Worm (Caenorhabditis elegans) whole organism, late embryonic: Measurements from ENCODE around the gene srlf-13.

Experiments used
- C38D4.7 ChIP-seq: fragments of 200-800 bp; sonication (Bioruptor generic); optimal IDR thresholded peaks from 2 replicates; lab custom pipeline; 2018; ENCODE audit warnings: mild to moderate bottlenecking, missing genetic modification characterization, moderate library complexity, missing compliant biosample characterization
- F13H6.1 ChIP-seq: sonication (generic microtip); optimal IDR thresholded peaks from 2 replicates; lab custom pipeline; 2016; ENCODE audit warnings: missing genetic modification characterization, missing compliant biosample characterization
- T23F11.4 ChIP-seq: fragments of 200-800 bp; sonication (Bioruptor generic); optimal IDR thresholded peaks from 2 replicates; lab custom pipeline; 2018; ENCODE audit warnings: mild to moderate bottlenecking, missing genetic modification characterization, missing compliant biosample characterization
- ama-1 ChIP-seq: fragments of 150-350 bp; optimal IDR thresholded peaks from 2 replicates; lab custom pipeline; 2014
- ceh-14 ChIP-seq: sonication (generic microtip); optimal IDR thresholded peaks from 2 replicates; lab custom pipeline; 2016; ENCODE audit warnings: missing genotype, missing genetic modification characterization, missing compliant biosample characterization
- ceh-18 ChIP-seq: sonication (generic microtip); optimal IDR thresholded peaks from 2 replicates; lab custom pipeline; 2016; ENCODE audit warnings: missing genetic modification characterization, missing compliant biosample characterization
- ceh-19 ChIP-seq: fragments of 200-800 bp; sonication (Bioruptor generic); optimal IDR thresholded peaks from 2 replicates; lab custom pipeline; 2018; ENCODE audit warnings: mild to moderate bottlenecking, missing genetic modification characterization, missing compliant biosample characterization
- ceh-22 ChIP-seq: sonication (generic microtip); optimal IDR thresholded peaks from 2 replicates; lab custom pipeline; 2017; ENCODE audit warnings: missing biosample characterization, missing genetic modification characterization
- ceh-24 ChIP-seq: sonication (generic microtip); optimal IDR thresholded peaks from 2 replicates; lab custom pipeline; 2016; ENCODE audit warnings: mild to moderate bottlenecking, missing genetic modification characterization, missing compliant biosample characterization
- ceh-31 ChIP-seq: sonication (generic microtip); optimal IDR thresholded peaks from 2 replicates; lab custom pipeline; 2016; ENCODE audit warnings: missing genetic modification characterization, missing compliant biosample characterization
- ceh-34 ChIP-seq: sonication (generic microtip); optimal IDR thresholded peaks from 2 replicates; lab custom pipeline; 2016; ENCODE audit warnings: mild to moderate bottlenecking, missing genetic modification characterization, missing compliant biosample characterization
- ceh-45 ChIP-seq: fragments of 200-800 bp; sonication (Bioruptor generic); IDR thresholded peaks from 2 replicates; pipeline ENCODE4 v1.3.6; 2022; ENCODE audit warnings: missing genetic modification reagents, missing genetic modification characterization, missing compliant biosample characterization
- ceh-48 ChIP-seq: sonication (generic microtip); optimal IDR thresholded peaks from 2 replicates; lab custom pipeline; 2016; ENCODE audit warnings: missing genetic modification characterization, inconsistent platforms, missing compliant biosample characterization
- ceh-6 ChIP-seq: fragments of 200-800 bp; sonication (Bioruptor generic); optimal IDR thresholded peaks from 2 replicates; lab custom pipeline; 2018; ENCODE audit warnings: mild to moderate bottlenecking, missing genetic modification characterization, missing compliant biosample characterization
- ceh-9 ChIP-seq: sonication (generic microtip); optimal IDR thresholded peaks from 2 replicates; lab custom pipeline; 2016; ENCODE audit warnings: mild to moderate bottlenecking, missing genetic modification characterization, inconsistent platforms, missing compliant biosample characterization
- che-1 ChIP-seq: sonication (generic microtip); optimal IDR thresholded peaks from 2 replicates; lab custom pipeline; 2016; ENCODE audit warnings: mild to moderate bottlenecking, missing genetic modification characterization, missing compliant biosample characterization
- elt-2 ChIP-seq: sonication (generic microtip); optimal IDR thresholded peaks from 2 replicates; lab custom pipeline; 2016; ENCODE audit warnings: missing genetic modification reagents, missing genetic modification characterization, missing compliant biosample characterization
- ets-4 ChIP-seq: sonication (generic microtip); optimal IDR thresholded peaks from 2 replicates; lab custom pipeline; 2016; ENCODE audit warnings: missing genetic modification characterization, missing compliant biosample characterization
- eyg-1 ChIP-seq: sonication (generic microtip); optimal IDR thresholded peaks from 2 replicates; lab custom pipeline; 2016; ENCODE audit warnings: missing genotype, missing genetic modification characterization, missing compliant biosample characterization
- fax-1 ChIP-seq: sonication (generic microtip); optimal IDR thresholded peaks from 2 replicates; lab custom pipeline; 2016; ENCODE audit warnings: missing genotype, missing genetic modification characterization, missing compliant biosample characterization
- gmeb-2 ChIP-seq: sonication (generic microtip); optimal IDR thresholded peaks from 2 replicates; lab custom pipeline; 2016; ENCODE audit warnings: missing genetic modification characterization, inconsistent platforms, missing compliant biosample characterization
- hlh-13 ChIP-seq: fragments of 200-800 bp; sonication (Bioruptor generic); optimal IDR thresholded peaks from 2 replicates; lab custom pipeline; 2018; ENCODE audit warnings: mild to moderate bottlenecking, missing genetic modification characterization, missing compliant biosample characterization
- hlh-30 ChIP-seq: sonication (generic microtip); optimal IDR thresholded peaks from 2 replicates; lab custom pipeline; 2017; ENCODE audit warnings: antibody characterized with exemption, missing genetic modification characterization, missing compliant biosample characterization; ENCODE audit not compliant: insufficient read depth
- hlh-6 ChIP-seq: sonication (generic microtip); optimal IDR thresholded peaks from 2 replicates; lab custom pipeline; 2016; ENCODE audit warnings: missing genotype, missing genetic modification characterization, missing compliant biosample characterization
- lin-11 ChIP-seq: fragments of 200-800 bp; sonication (Bioruptor generic); optimal IDR thresholded peaks from 2 replicates; lab custom pipeline; 2018; ENCODE audit warnings: mild to moderate bottlenecking, missing genetic modification characterization, missing compliant biosample characterization
- madf-2 ChIP-seq: sonication (generic microtip); optimal IDR thresholded peaks from 2 replicates; lab custom pipeline; 2017; ENCODE audit warnings: missing genetic modification characterization, missing compliant biosample characterization
- mec-3 ChIP-seq: sonication (generic microtip); optimal IDR thresholded peaks from 2 replicates; lab custom pipeline; 2016; ENCODE audit warnings: borderline replicate concordance, missing genetic modification characterization, missing compliant biosample characterization
- nfya-1 ChIP-seq: sonication (generic microtip); optimal IDR thresholded peaks from 2 replicates; lab custom pipeline; 2017; ENCODE audit warnings: missing genetic modification characterization, mild to moderate bottlenecking, missing compliant biosample characterization, antibody characterized with exemption, moderate library complexity
- odd-2 ChIP-seq: sonication (generic microtip); optimal IDR thresholded peaks from 2 replicates; lab custom pipeline; 2017; ENCODE audit warnings: antibody characterized with exemption, mild to moderate bottlenecking, missing genetic modification characterization, missing compliant biosample characterization
- pat-9 ChIP-seq: fragments of 200-800 bp; sonication (Bioruptor generic); optimal IDR thresholded peaks from 2 replicates; lab custom pipeline; 2018; ENCODE audit warnings: mild to moderate bottlenecking, missing genetic modification characterization, moderate library complexity, missing compliant biosample characterization
- pax-1 ChIP-seq: fragments of 150-350 bp; optimal IDR thresholded peaks from 2 replicates; lab custom pipeline; 2014; ENCODE audit warnings: missing biosample characterization, missing genetic modification characterization
- pha-2 ChIP-seq: sonication (generic microtip); optimal IDR thresholded peaks from 2 replicates; lab custom pipeline; 2017; ENCODE audit warnings: mild to moderate bottlenecking, missing genetic modification characterization, missing compliant biosample characterization
- pha-4 ChIP-seq: fragments of 150-350 bp; optimal IDR thresholded peaks from 2 replicates; lab custom pipeline; 2018; ENCODE audit warnings: missing biosample characterization, missing genetic modification reagents, missing genetic modification characterization
- pqm-1 ChIP-seq: sonication (generic microtip); optimal IDR thresholded peaks from 2 replicates; lab custom pipeline; 2016; ENCODE audit warnings: missing genetic modification characterization, missing compliant biosample characterization
- pros-1 ChIP-seq: fragments of 150-350 bp; optimal IDR thresholded peaks from 2 replicates; lab custom pipeline; 2014; ENCODE audit warnings: missing biosample characterization, missing genetic modification reagents, missing genetic modification characterization
- ref-2 ChIP-seq: sonication (generic microtip); optimal IDR thresholded peaks from 2 replicates; lab custom pipeline; 2016; ENCODE audit warnings: missing genetic modification characterization, missing compliant biosample characterization
- rnt-1 ChIP-seq: sonication (generic microtip); optimal IDR thresholded peaks from 2 replicates; lab custom pipeline; 2016; ENCODE audit warnings: missing genetic modification characterization, missing compliant biosample characterization
- sdc-2 ChIP-seq: sonication (generic microtip); optimal IDR thresholded peaks from 2 replicates; lab custom pipeline; 2016; ENCODE audit warnings: missing genotype, missing genetic modification characterization, missing compliant biosample characterization
- sox-2 ChIP-seq: fragments of 200-800 bp; sonication (Bioruptor generic); IDR thresholded peaks from 2 replicates; pipeline ENCODE4 v1.3.6; 2022; ENCODE audit warnings: missing genetic modification reagents, missing genetic modification characterization, missing compliant biosample characterization
- sox-4 ChIP-seq: sonication (generic microtip); optimal IDR thresholded peaks from 2 replicates; lab custom pipeline; 2017; ENCODE audit warnings: mild to moderate bottlenecking, missing genetic modification characterization, inconsistent platforms, missing compliant biosample characterization
- syd-9 ChIP-seq: sonication (generic microtip); optimal IDR thresholded peaks from 2 replicates; lab custom pipeline; 2016; ENCODE audit warnings: mild to moderate bottlenecking, missing genetic modification characterization, moderate library complexity, missing compliant biosample characterization
- tbx-2 ChIP-seq: sonication (generic microtip); optimal IDR thresholded peaks from 2 replicates; lab custom pipeline; 2016; ENCODE audit warnings: missing genetic modification characterization, missing compliant biosample characterization
- ttx-3 ChIP-seq: sonication (generic microtip); optimal IDR thresholded peaks from 2 replicates; lab custom pipeline; 2016; ENCODE audit warnings: missing genetic modification reagents, missing genetic modification characterization, missing compliant biosample characterization
- unc-42 ChIP-seq: sonication (generic microtip); optimal IDR thresholded peaks from 2 replicates; lab custom pipeline; 2016; ENCODE audit warnings: missing genotype, missing genetic modification characterization, missing compliant biosample characterization
- unc-55 ChIP-seq: sonication (generic microtip); optimal IDR thresholded peaks from 2 replicates; lab custom pipeline; 2017; ENCODE audit warnings: missing biosample characterization, missing genetic modification reagents, missing genetic modification characterization

Gene srlf-13

ce11 chrIV:10933062-10933552 lies 36.7 kb upstream of the srlf-13 start, which contains the start of the genes dnc-1 and lsm-7 (continued):
- TF ChIP-seq mec-3 (tag; lab: Kevin White, UChicago) (no peak), pqm-1 (tag; lab: Kevin White, UChicago) (no peak), ttx-3 (no peak), ceh-22 (tag; lab: Kevin White, UChicago) (no peak), hlh-6 (tag; lab: Kevin White, UChicago) (no peak), pros-1 (tag; lab: Kevin White, UChicago) (no peak), F13H6.1 (tag; lab: Kevin White, UChicago) (no peak), ama-1 (lab: Kevin White, UChicago) (no peak), pha-4 (tag; lab: Kevin White, UChicago) (no peak), pax-1 (tag; lab: Kevin White, UChicago) (no peak), pha-2 (tag; lab: Kevin White, UChicago) (no peak), lin-11 (tag; lab: Kevin White, UChicago) (no peak), pat-9 (tag; lab: Kevin White, UChicago) (no peak), fax-1 (tag; lab: Kevin White, UChicago) (no peak), ets-4 (tag; lab: Kevin White, UChicago) (no peak), odd-2 (tag; lab: Kevin White, UChicago) (no peak), T23F11.4 (GFP tag; lab: Kevin White, UChicago) (peak; percentile 11), C38D4.7 (GFP tag; lab: Kevin White, UChicago) (no peak), sdc-2 (tag; lab: Kevin White, UChicago) (no peak), eyg-1 (tag; lab: Kevin White, UChicago) (no peak), ceh-48 (tag; lab: Kevin White, UChicago) (peak; percentile 36), syd-9 (tag; lab: Kevin White, UChicago) (no peak), elt-2 (tag; lab: Kevin White, UChicago) (peak; percentile 37), ceh-19 (GFP tag; lab: Kevin White, UChicago) (no peak), che-1 (tag; lab: Kevin White, UChicago) (no peak), madf-2 (tag; lab: Kevin White, UChicago) (no peak)

- no peak for TF ChIP-seq ceh-9 (tag; lab: Kevin White, UChicago)
- no peak for TF ChIP-seq ceh-45 (GFP tag; lab: Robert Waterston, UW)
- TF ChIP-seq ceh-24 (tag; lab: Kevin White, UChicago) = no peak
- TF ChIP-seq odd-2 (tag; lab: Kevin White, UChicago) = no peak
- TF ChIP-seq ceh-6 (GFP tag; lab: Kevin White, UChicago) = no peak
- TF ChIP-seq sox-4 = no peak
- TF ChIP-seq madf-2 (tag; lab: Kevin White, UChicago) = no peak
- no peak for TF ChIP-seq ceh-18 (tag; lab: Kevin White, UChicago)
- TF ChIP-seq pax-1 (tag; lab: Kevin White, UChicago) = no peak
- TF ChIP-seq unc-55 (GFP tag; lab: Kevin White, UChicago) = no peak
- no peak for TF ChIP-seq sox-2 (GFP tag; lab: Robert Waterston, UW)
These were observed 23.4 kb upstream of the srlf-13 start, which contains the start of gene rbr-2 for ce11 chrIV:10919770-10920169. TSS of gene rbr-2 (plus strand) at chrIV:10920070.

DNA sequence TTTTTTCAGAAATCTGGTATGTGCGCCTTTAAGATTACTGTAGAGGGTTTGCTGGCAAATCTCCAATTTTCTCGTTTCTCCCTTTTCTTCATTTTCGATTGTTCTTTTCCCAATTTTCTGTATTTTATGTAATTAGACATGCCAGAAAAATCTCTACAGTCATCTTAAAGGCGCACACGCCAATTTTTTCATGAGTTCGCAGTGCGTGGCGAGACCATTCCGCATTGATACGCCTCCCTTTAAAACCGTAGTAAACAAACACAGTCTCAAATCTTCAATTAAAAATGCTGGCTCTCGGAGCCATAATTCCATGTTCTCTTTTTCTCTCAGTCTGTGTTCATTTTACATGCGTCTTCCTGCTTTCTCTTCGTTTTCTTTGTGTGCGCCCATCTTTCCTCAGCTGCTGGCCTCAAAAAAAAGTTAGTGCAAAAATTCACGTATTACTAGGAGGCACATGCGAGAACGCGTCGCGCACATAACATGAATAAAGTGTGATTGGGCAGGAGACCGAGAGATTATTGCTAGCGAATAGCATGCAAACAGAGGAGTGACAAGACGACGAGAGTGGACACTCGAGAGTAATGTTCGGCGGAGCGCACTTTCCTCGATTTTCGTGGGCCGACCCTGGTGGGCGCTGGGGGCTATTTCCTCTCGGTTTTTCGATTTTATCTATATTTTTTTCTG lies 22.6 kb upstream of the srlf-13 start:
- TF ChIP-seq ceh-18 (tag; lab: Kevin White, UChicago) = peak; percentile 77
- TF ChIP-seq elt-2 (tag; lab: Kevin White, UChicago) = no peak
- no peak for TF ChIP-seq gmeb-2 (tag; lab: Kevin White, UChicago)
- TF ChIP-seq nfya-1 = peak; percentile 69
- TF ChIP-seq mec-3 (tag; lab: Kevin White, UChicago) = no peak
- TF ChIP-seq unc-42 (tag; lab: Kevin White, UChicago) = peak; percentile 51
- TF ChIP-seq unc-55 (GFP tag; lab: Kevin White, UChicago) = peak; percentile 72
- TF ChIP-seq rnt-1 (tag; lab: Kevin White, UChicago) = peak; percentile 2
- TF ChIP-seq F13H6.1 (tag; lab: Kevin White, UChicago) = peak; percentile 6
- peak; percentile 10 for TF ChIP-seq ceh-19 (GFP tag; lab: Kevin White, UChicago)
- peak; percentile 80 for TF ChIP-seq hlh-30 (tag; lab: Kevin White, UChicago)
- TF ChIP-seq hlh-13 (GFP tag; lab: Kevin White, UChicago) = no peak
- TF ChIP-seq ceh-31 (tag; lab: Kevin White, UChicago) = peak; percentile 80
- peak; percentile 56 for TF ChIP-seq ref-2 (tag; lab: Kevin White, UChicago)
- peak; percentile 29 for TF ChIP-seq pax-1 (tag; lab: Kevin White, UChicago)
- TF ChIP-seq ceh-34 (tag; lab: Kevin White, UChicago) = peak; percentile 66
- TF ChIP-seq tbx-2 (tag; lab: Kevin White, UChicago) = peak; percentile 49
- TF ChIP-seq ceh-14 = no peak
